Worm (Caenorhabditis elegans) whole organism, late embryonic: ENCODE data around the gene fard-1.

Experiments used
- ama-1 ChIP-seq: fragments of 150-350 bp; optimal IDR thresholded peaks from 2 replicates; lab custom pipeline; 2014
- ceh-2 ChIP-seq: sonication (generic microtip); optimal IDR thresholded peaks from 2 replicates; lab custom pipeline; 2016; ENCODE audit warnings: missing genotype, missing genetic modification characterization, missing compliant biosample characterization
- fkh-10 ChIP-seq: fragments of 150-350 bp; optimal IDR thresholded peaks from 2 replicates; lab custom pipeline; 2014; ENCODE audit warnings: missing biosample characterization, missing genetic modification reagents, missing genetic modification characterization
- lin-11 ChIP-seq: fragments of 200-800 bp; sonication (Bioruptor generic); optimal IDR thresholded peaks from 2 replicates; lab custom pipeline; 2018; ENCODE audit warnings: mild to moderate bottlenecking, missing genetic modification characterization, missing compliant biosample characterization
- nhr-11 ChIP-seq: fragments of 150-350 bp; optimal IDR thresholded peaks from 2 replicates; lab custom pipeline; 2014; ENCODE audit warnings: missing biosample characterization, missing genetic modification characterization
- nhr-232 ChIP-seq: sonication (generic microtip); optimal IDR thresholded peaks from 2 replicates; lab custom pipeline; 2016; ENCODE audit warnings: missing genetic modification characterization, missing compliant biosample characterization
- pha-2 ChIP-seq: sonication (generic microtip); optimal IDR thresholded peaks from 2 replicates; lab custom pipeline; 2017; ENCODE audit warnings: mild to moderate bottlenecking, missing genetic modification characterization, missing compliant biosample characterization
- pha-4 ChIP-seq: fragments of 150-350 bp; optimal IDR thresholded peaks from 2 replicates; lab custom pipeline; 2018; ENCODE audit warnings: missing biosample characterization, missing genetic modification reagents, missing genetic modification characterization
- sox-4 ChIP-seq: sonication (generic microtip); optimal IDR thresholded peaks from 2 replicates; lab custom pipeline; 2017; ENCODE audit warnings: mild to moderate bottlenecking, missing genetic modification characterization, inconsistent platforms, missing compliant biosample characterization

- TF ChIP-seq ama-1 (lab: Kevin White, UChicago) (no peak), pha-4 (tag; lab: Kevin White, UChicago) (no peak), fkh-10 (GFP tag; lab: Kevin White, UChicago) (no peak), nhr-232 (no peak), ceh-2 (no peak), sox-4 (tag; lab: Kevin White, UChicago) (no peak), nhr-11 (tag; lab: Kevin White, UChicago) (no peak), lin-11 (tag; lab: Kevin White, UChicago) (no peak), pha-2 (no peak)
Measured at ce11 chrX:2928089-2928488, 5.1 kb upstream of the fard-1 start.
